Fruit fly (Drosophila melanogaster): ENCODE measurements around the gene CG34241.

CG34241 gene

dm6 chr3L:12083861-12084260 lies 43.9 kb upstream of the CG34241 start (continued):
- TF ChIP-seq CG43689 (GFP tag; IDR thresholded peaks at IDR 0.05) (no peak), CG8359 (GFP tag; optimal IDR thresholded peaks at IDR 0.05; ENCODE audit: borderline replicate concordance) (peak; percentile 50), CG11723 (GFP tag; optimal IDR thresholded peaks at IDR 0.05) (peak; percentile 63), her (GFP tag; optimal IDR thresholded peaks at IDR 0.05) (no peak), CG6854 (GFP tag; optimal IDR thresholded peaks at IDR 0.05) (peak; percentile 66), Lpt (GFP tag; optimal IDR thresholded peaks at IDR 0.05) (no peak), rib (GFP tag; IDR thresholded peaks at IDR 0.05) (no peak), exex (tag; optimal IDR thresholded peaks at IDR 0.05) (no peak), YL-1 (GFP tag; optimal IDR thresholded peaks at IDR 0.05) (peak; percentile 64), CG8089 (GFP tag; optimal IDR thresholded peaks at IDR 0.05) (no peak), Hmx (GFP tag; optimal IDR thresholded peaks at IDR 0.05) (no peak), CG6654 (GFP tag; optimal IDR thresholded peaks at IDR 0.05) (peak; percentile 0), Hr51 (GFP tag; optimal IDR thresholded peaks at IDR 0.05) (peak; percentile 17 to 41), D (optimal IDR thresholded peaks at IDR 0.05) (no peak), D (GFP tag; optimal IDR thresholded peaks at IDR 0.05) (peak; percentile 65), CG3407 (GFP tag; optimal IDR thresholded peaks at IDR 0.05) (peak; percentile 78), C15 (GFP tag; IDR thresholded peaks at IDR 0.05) (no peak), gcm2 (GFP tag; optimal IDR thresholded peaks at IDR 0.05) (no peak), CG10267 (tag; optimal IDR thresholded peaks at IDR 0.05) (peak; percentile 67), bsh (GFP tag; optimal IDR thresholded peaks at IDR 0.05) (peak in 1 of 2 experiments; percentile 65), CG32767 (GFP tag; IDR thresholded peaks at IDR 0.05) (peak; percentile 26; the same call in 1 of the 2 replicates), CG18262 (tag; optimal IDR thresholded peaks at IDR 0.05) (peak; percentile 69), caup (GFP tag; optimal IDR thresholded peaks at IDR 0.05; ENCODE audit: severe bottlenecking) (peak; percentile 65), CG5245 (GFP tag; optimal IDR thresholded peaks at IDR 0.05) (no peak), CG10431 (GFP tag; optimal IDR thresholded peaks at IDR 0.05) (peak; percentile 81), CG12104 (GFP tag; optimal IDR thresholded peaks at IDR 0.05) (peak; percentile 39), crc (GFP tag; optimal IDR thresholded peaks at IDR 0.05) (no peak), Med (GFP tag) (peak; percentile 36), Lim3 (GFP tag; IDR thresholded peaks at IDR 0.05) (no peak), Xbp1 (GFP tag; optimal IDR thresholded peaks at IDR 0.05) (peak; percentile 15), CG12942 (GFP tag; optimal IDR thresholded peaks at IDR 0.05) (no peak), Blimp-1 (GFP tag; optimal IDR thresholded peaks at IDR 0.05) (peak; percentile 65), bcd (GFP tag; optimal IDR thresholded peaks at IDR 0.05) (peak; percentile 20), Mrtf (GFP tag; IDR thresholded peaks at IDR 0.05) (no peak), sc (optimal IDR thresholded peaks at IDR 0.05) (no peak), sc (GFP tag; optimal IDR thresholded peaks at IDR 0.05) (peak; percentile 70), CG2199 (GFP tag; IDR thresholded peaks at IDR 0.05) (no peak), tio (GFP tag; optimal IDR thresholded peaks at IDR 0.05) (peak; percentile 3), fru (optimal IDR thresholded peaks at IDR 0.05) (no peak), CG1602 (GFP tag; optimal IDR thresholded peaks at IDR 0.05) (peak; percentile 9), CG2120 (GFP tag; optimal IDR thresholded peaks at IDR 0.05) (no peak), Sox100B (GFP tag; optimal IDR thresholded peaks at IDR 0.05) (peak; percentile 70), CG6683 (GFP tag; optimal IDR thresholded peaks at IDR 0.05) (peak; percentile 16), Awh (GFP tag; IDR thresholded peaks at IDR 0.05) (peak; percentile 59; the same call in 1 of the 2 replicates), CG32772 (GFP tag; IDR thresholded peaks at IDR 0.05) (no peak), mam (GFP tag; optimal IDR thresholded peaks at IDR 0.05) (no peak), fd102C (GFP tag; optimal IDR thresholded peaks at IDR 0.05) (peak; percentile 70), CG8290 (GFP tag; optimal IDR thresholded peaks at IDR 0.05) (peak; percentile 48), CG8290 (tag; optimal IDR thresholded peaks at IDR 0.05) (peak; percentile 36 to 79), tap (tag; optimal IDR thresholded peaks at IDR 0.05) (peak; percentile 72), CkIIα-i1 (GFP tag; IDR thresholded peaks at IDR 0.05) (no peak), vfl (GFP tag; optimal IDR thresholded peaks at IDR 0.05) (no peak), seq (GFP tag; IDR thresholded peaks at IDR 0.05) (0 out of 2 replicates have a peak, but pooled peaks have one; percentile 28)
